Fruit fly (Drosophila melanogaster) Kc167 (cell line): ENCODE data around the gene CG10324.

Experiments used
- h ChIP-seq: fragments of >200 bp; optimal IDR thresholded peaks from 3 replicates; lab custom pipeline; 2018; ENCODE audit warnings: missing external identifiers
- ttk ChIP-seq: sonication (Bioruptor generic); optimal IDR thresholded peaks from 2 replicates; lab custom pipeline; 2017; ENCODE audit warnings: missing external identifiers

DNA sequence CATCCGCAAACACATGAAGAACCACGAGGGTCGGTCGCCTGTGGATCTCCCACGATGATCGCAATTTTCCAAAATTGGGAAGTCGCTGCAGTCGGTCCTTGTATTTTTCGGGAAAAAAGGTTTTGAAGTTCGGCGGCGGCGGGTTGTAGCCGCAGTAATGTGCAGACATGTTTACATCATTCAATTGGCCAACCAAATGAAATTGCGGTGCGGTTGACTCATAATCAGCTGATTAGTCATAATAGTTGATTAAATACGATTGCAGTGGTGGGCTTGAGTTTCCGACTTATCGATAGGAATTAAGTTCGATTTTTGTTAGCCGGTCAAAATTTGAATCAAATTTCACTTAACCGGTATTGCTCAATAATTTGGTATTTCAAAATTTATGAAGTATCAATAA, 5.3 kb upstream of the CG10324 start, which contains the start of gene CG14907:
- no peak for TF ChIP-seq h (lab: Kevin White, UChicago)
- no peak for TF ChIP-seq ttk
